Fruit fly (Drosophila melanogaster): ENCODE results near the gene Jon66Ci.

Gene Jon66Ci

dm6 chr3L:8424831-8425336, 33.5 kb downstream of the Jon66Ci start, which contains the start of gene Cbl (continued):
- no peak for TF ChIP-seq C15 (GFP tag; IDR thresholded peaks at IDR 0.05)
- no peak for TF ChIP-seq CG6765 (GFP tag; optimal IDR thresholded peaks at IDR 0.05)
- no peak for TF ChIP-seq CG5245 (GFP tag; optimal IDR thresholded peaks at IDR 0.05)
- TF ChIP-seq CG7357 (GFP tag; IDR thresholded peaks at IDR 0.05) = no peak
- TF ChIP-seq CG11456 (GFP tag; IDR thresholded peaks at IDR 0.05) = no peak
- peak; percentile 61 for TF ChIP-seq CG17186 (GFP tag; optimal IDR thresholded peaks at IDR 0.05)
- no peak for TF ChIP-seq CTCF (GFP tag; optimal IDR thresholded peaks at IDR 0.05)
- no peak for TF ChIP-seq CG7786 (GFP tag; optimal IDR thresholded peaks at IDR 0.05)
- TF ChIP-seq CG15479 (GFP tag; optimal IDR thresholded peaks at IDR 0.05) = no peak
- no peak for TF ChIP-seq Mrtf (GFP tag; IDR thresholded peaks at IDR 0.05)
- TF ChIP-seq abd-A (tag; optimal IDR thresholded peaks at IDR 0.05) = no peak
- no peak for TF ChIP-seq Hmr (GFP tag; optimal IDR thresholded peaks at IDR 0.05)
- TF ChIP-seq CG6813 (GFP tag; optimal IDR thresholded peaks at IDR 0.05) = no peak
- no peak for TF ChIP-seq CG8478 (optimal IDR thresholded peaks at IDR 0.05)
- TF ChIP-seq CG10366 (GFP tag; IDR thresholded peaks at IDR 0.05) = no peak
- TF ChIP-seq NC2α (GFP tag; optimal IDR thresholded peaks at IDR 0.05) = no peak
- TF ChIP-seq kah (GFP tag; optimal IDR thresholded peaks at IDR 0.05) = no peak
- no peak for TF ChIP-seq H15 (GFP tag; IDR thresholded peaks at IDR 0.05)
- TF ChIP-seq zfh2 (GFP tag; optimal IDR thresholded peaks at IDR 0.05) = no peak
- TF ChIP-seq CG31441 (GFP tag; IDR thresholded peaks at IDR 0.05) = no peak
- TF ChIP-seq Dip2 (GFP tag; IDR thresholded peaks at IDR 0.05) = no peak
- TF ChIP-seq so (GFP tag; IDR thresholded peaks at IDR 0.05) = no peak
- no peak for TF ChIP-seq eyg (GFP tag; optimal IDR thresholded peaks at IDR 0.05)
- TF ChIP-seq dysf (GFP tag; IDR thresholded peaks at IDR 0.05) = no peak
- TF ChIP-seq inv (GFP tag; IDR thresholded peaks at IDR 0.05; ENCODE audit: partially characterized antibody) = no peak
- no peak for TF ChIP-seq CG13624 (GFP tag; optimal IDR thresholded peaks at IDR 0.05)
- TF ChIP-seq CG16779 (GFP tag; IDR thresholded peaks at IDR 0.05) = no peak
- no peak for TF ChIP-seq Asciz (GFP tag; optimal IDR thresholded peaks at IDR 0.05)
- TF ChIP-seq CG12744 (GFP tag; optimal IDR thresholded peaks at IDR 0.05) = no peak
- no peak for TF ChIP-seq rib (GFP tag; IDR thresholded peaks at IDR 0.05)
- TF ChIP-seq Aef1 (GFP tag; IDR thresholded peaks at IDR 0.05) = peak; percentile 74; the same call in 2 of the 3 replicates
- peak; percentile 10 for TF ChIP-seq Max (GFP tag; optimal IDR thresholded peaks at IDR 0.05)
- TF ChIP-seq CG10274 (GFP tag; optimal IDR thresholded peaks at IDR 0.05) = no peak
- TF ChIP-seq Dbx (GFP tag; IDR thresholded peaks at IDR 0.05) = no peak
- no peak for TF ChIP-seq grau (tag; optimal IDR thresholded peaks at IDR 0.05)
- TF ChIP-seq Kr (GFP tag; optimal IDR thresholded peaks at IDR 0.05) = no peak
- TF ChIP-seq psq (GFP tag; optimal IDR thresholded peaks at IDR 0.05) = no peak
- TF ChIP-seq btn (GFP tag; optimal IDR thresholded peaks at IDR 0.05) = no peak
- TF ChIP-seq B-H2 (GFP tag; optimal IDR thresholded peaks at IDR 0.05) = no peak
- TF ChIP-seq mld (GFP tag; IDR thresholded peaks at IDR 0.05; ENCODE audit: partially characterized antibody) = no peak
- TF ChIP-seq CG7556 (GFP tag; optimal IDR thresholded peaks at IDR 0.05) = no peak
- TF ChIP-seq CG33213 (GFP tag; optimal IDR thresholded peaks at IDR 0.05) = peak; percentile 68
- no peak for TF ChIP-seq lov (optimal IDR thresholded peaks at IDR 0.05)
- TF ChIP-seq lov (GFP tag; IDR thresholded peaks at IDR 0.05) = no peak
- TF ChIP-seq CG11504 (tag; optimal IDR thresholded peaks at IDR 0.05) = no peak
- no peak for TF ChIP-seq ab (GFP tag; optimal IDR thresholded peaks at IDR 0.05)
- peak; percentile 41; the same call in 1 of the 2 replicates for TF ChIP-seq gt (GFP tag; IDR thresholded peaks at IDR 0.05)
- TF ChIP-seq Bdp1 (GFP tag; optimal IDR thresholded peaks at IDR 0.05) = no peak
- no peak for TF ChIP-seq Drgx (GFP tag; IDR thresholded peaks at IDR 0.05)
- peak; percentile 25 for TF ChIP-seq CG2202 (tag; optimal IDR thresholded peaks at IDR 0.05)
- TF ChIP-seq CG12769 (tag; optimal IDR thresholded peaks at IDR 0.05) = no peak
- TF ChIP-seq eve (GFP tag; optimal IDR thresholded peaks at IDR 0.05) = no peak
- peak; percentile 34; the same call in 1 of the 2 replicates for TF ChIP-seq CG3847 (GFP tag; IDR thresholded peaks at IDR 0.05)
- peak; percentile 99 for TF ChIP-seq phol (tag; optimal IDR thresholded peaks at IDR 0.05)

All from whole organism, embryonic.